Worm (Caenorhabditis elegans) whole organism, young adult: ENCODE measurements around the gene T05G5.4.

Experiments used
- C06A6.2 ChIP-seq: fragments of 200-800 bp; sonication (Bioruptor generic); conservative IDR thresholded peaks from 2 replicates; pipeline ENCODE4 v1.3.6; 2022; ENCODE audit warnings: missing genetic modification characterization, missing compliant biosample characterization
- D2030.7 ChIP-seq: fragments of 200-800 bp; sonication (Bioruptor generic); IDR thresholded peaks from 2 replicates; pipeline ENCODE4 v1.3.6; 2022; ENCODE audit warnings: missing genetic modification reagents, missing genetic modification characterization, missing compliant biosample characterization
- F10E7.11 ChIP-seq: sonication (generic microtip); optimal IDR thresholded peaks from 2 replicates; lab custom pipeline; 2017; ENCODE audit warnings: mild to moderate bottlenecking, missing genetic modification characterization, moderate library complexity, missing compliant biosample characterization
- F23B12.7 ChIP-seq: sonication (generic microtip); optimal IDR thresholded peaks from 2 replicates; lab custom pipeline; 2017; ENCODE audit warnings: missing genetic modification characterization, mild to moderate bottlenecking, missing compliant biosample characterization, antibody characterized with exemption, moderate library complexity; ENCODE audit not compliant: insufficient read depth
- F33H1.4 ChIP-seq: fragments of 200-800 bp; sonication (Bioruptor generic); IDR thresholded peaks from 2 replicates; pipeline ENCODE4 v1.3.6; 2022; ENCODE audit warnings: missing genetic modification reagents, missing genetic modification characterization, missing compliant biosample characterization
- F49E8.2 ChIP-seq: sonication (generic microtip); optimal IDR thresholded peaks from 3 replicates; lab custom pipeline; 2017; ENCODE audit warnings: missing genetic modification characterization, mild to moderate bottlenecking, missing compliant biosample characterization, antibody characterized with exemption, moderate library complexity; ENCODE audit not compliant: insufficient read depth
- Y53F4B.3 ChIP-seq: fragments of 200-800 bp; sonication (Bioruptor generic); IDR thresholded peaks from 2 replicates; pipeline ENCODE4 v1.3.6; 2022; ENCODE audit warnings: missing genetic modification reagents, missing genetic modification characterization, missing compliant biosample characterization
- Y67H2A.10 ChIP-seq: fragments of 200-800 bp; sonication (Bioruptor generic); conservative IDR thresholded peaks from 2 replicates; pipeline ENCODE4 v1.3.6; 2022; ENCODE audit warnings: missing genetic modification reagents, missing genetic modification characterization, missing compliant biosample characterization
- Y95B8A.8 ChIP-seq: fragments of 200-800 bp; sonication (Bioruptor generic); IDR thresholded peaks from 2 replicates; pipeline ENCODE4 v1.3.6; 2022; ENCODE audit warnings: missing genetic modification reagents, missing genetic modification characterization, missing compliant biosample characterization
- ZK185.1 ChIP-seq: sonication (generic microtip); optimal IDR thresholded peaks from 2 replicates; lab custom pipeline; 2016; ENCODE audit warnings: mild to moderate bottlenecking, missing genetic modification characterization, missing compliant biosample characterization; ENCODE audit not compliant: poor library complexity, severe bottlenecking
- athp-1 ChIP-seq: sonication (generic microtip); optimal IDR thresholded peaks from 2 replicates; lab custom pipeline; 2017; ENCODE audit warnings: mild to moderate bottlenecking, missing genetic modification characterization, missing compliant biosample characterization
- attf-6 ChIP-seq: fragments of 200-800 bp; sonication (Bioruptor generic); IDR thresholded peaks from 2 replicates; pipeline ENCODE4 v1.3.6; 2022; ENCODE audit warnings: missing genetic modification reagents, missing genetic modification characterization, missing compliant biosample characterization
- ccch-3 ChIP-seq: fragments of 200-800 bp; sonication (Bioruptor generic); optimal IDR thresholded peaks from 2 replicates; lab custom pipeline; 2018; ENCODE audit warnings: mild to moderate bottlenecking, missing genetic modification characterization, missing compliant biosample characterization
- cebp-1 ChIP-seq, 2 experiments: fragments of 200-800 bp in 1 of 2; sonication (Bioruptor generic) in 1 of 2; sonication (generic microtip) in 1 of 2; IDR thresholded peaks in 1 of 2; optimal IDR thresholded peaks in 1 of 2; 2 replicates each; pipeline versions ENCODE4 v1.3.6 to Lab custom; 2017 to 2022; ENCODE audit warnings: missing compliant biosample characterization in 2 of 2, missing genetic modification characterization in 2 of 2, mild to moderate bottlenecking in 1 of 2, missing genetic modification reagents in 1 of 2, moderate library complexity in 1 of 2
- ceh-91 ChIP-seq: fragments of 200-800 bp; sonication (Bioruptor generic); IDR thresholded peaks from 2 replicates; pipeline ENCODE4 v1.3.6; 2022; ENCODE audit warnings: missing genetic modification reagents, missing genetic modification characterization, missing compliant biosample characterization
- dpl-1 ChIP-seq: fragments of 150-350 bp; optimal IDR thresholded peaks from 2 replicates; lab custom pipeline; 2014; ENCODE audit warnings: missing biosample characterization, missing genetic modification reagents, missing genetic modification characterization
- efl-1 ChIP-seq: fragments of 150-350 bp; optimal IDR thresholded peaks from 2 replicates; lab custom pipeline; 2014; ENCODE audit warnings: missing biosample characterization, missing genetic modification reagents, missing genetic modification characterization
- hmg-1.2 ChIP-seq: fragments of 200-800 bp; sonication (Bioruptor generic); IDR thresholded peaks from 2 replicates; pipeline ENCODE4 v1.3.6; 2022; ENCODE audit warnings: missing genetic modification reagents, missing genetic modification characterization, missing compliant biosample characterization
- hsf-1 ChIP-seq: fragments of 200-800 bp; sonication (Bioruptor generic); IDR thresholded peaks from 2 replicates; pipeline ENCODE4 v1.3.6; 2022; ENCODE audit warnings: missing genetic modification reagents, missing genetic modification characterization, missing compliant biosample characterization
- lin-35 ChIP-seq, 3 experiments: fragments of 150-350 bp in 2 of 3; sonication (generic microtip) in 1 of 3; optimal IDR thresholded peaks; 2 replicates each; lab custom pipeline; 2014 to 2018; ENCODE audit warnings: missing biosample characterization in 3 of 3, missing genetic modification characterization in 3 of 3, missing genetic modification reagents in 3 of 3
- lin-54 ChIP-seq: fragments of 200-800 bp; sonication (Bioruptor generic); optimal IDR thresholded peaks from 2 replicates; lab custom pipeline; 2018; ENCODE audit warnings: mild to moderate bottlenecking, missing genetic modification characterization, missing compliant biosample characterization
- lsl-1 ChIP-seq: fragments of 200-800 bp; sonication (Bioruptor generic); optimal IDR thresholded peaks from 2 replicates; lab custom pipeline; 2018; ENCODE audit warnings: mild to moderate bottlenecking, missing genetic modification characterization, moderate library complexity, missing compliant biosample characterization
- madf-3 ChIP-seq: fragments of 200-800 bp; sonication (Bioruptor generic); IDR thresholded peaks from 2 replicates; pipeline ENCODE4 v1.3.6; 2022; ENCODE audit warnings: missing genetic modification reagents, missing genetic modification characterization, missing compliant biosample characterization
- madf-6 ChIP-seq: fragments of 200-800 bp; sonication (Bioruptor generic); IDR thresholded peaks from 2 replicates; pipeline ENCODE4 v1.3.6; 2022; ENCODE audit warnings: missing genetic modification reagents, missing genetic modification characterization, missing compliant biosample characterization
- madf-8 ChIP-seq: fragments of 200-800 bp; sonication (Bioruptor generic); conservative IDR thresholded peaks from 2 replicates; pipeline ENCODE4 v1.3.6; 2022; ENCODE audit warnings: missing genetic modification reagents, missing genetic modification characterization, missing compliant biosample characterization
- nfya-2 ChIP-seq: fragments of 200-800 bp; sonication (Bioruptor generic); IDR thresholded peaks from 2 replicates; pipeline ENCODE4 v1.3.6; 2022; ENCODE audit warnings: missing genetic modification reagents, missing genetic modification characterization, missing compliant biosample characterization
- rcor-1 ChIP-seq: fragments of 200-800 bp; sonication (Bioruptor generic); IDR thresholded peaks from 2 replicates; pipeline ENCODE4 v1.3.6; 2022; ENCODE audit warnings: missing genetic modification reagents, missing genetic modification characterization, missing compliant biosample characterization
- rec-8 ChIP-seq, 2 experiments: sonication (generic microtip); optimal IDR thresholded peaks; 2 replicates each; lab custom pipeline; 2016; ENCODE audit warnings: mild to moderate bottlenecking in 2 of 2, missing genetic modification characterization in 2 of 2, missing genetic modification reagents in 2 of 2, missing genotype in 2 of 2, missing biosample characterization in 1 of 2, missing compliant biosample characterization in 1 of 2, moderate library complexity in 1 of 2
- sea-2 ChIP-seq: fragments of 200-800 bp; sonication (Bioruptor generic); IDR thresholded peaks from 2 replicates; pipeline ENCODE4 v1.3.6; 2022; ENCODE audit warnings: missing genetic modification characterization, missing compliant biosample characterization
- snpc-1.3 ChIP-seq: sonication (generic microtip); optimal IDR thresholded peaks from 2 replicates; lab custom pipeline; 2017; ENCODE audit warnings: missing genetic modification characterization, mild to moderate bottlenecking, missing compliant biosample characterization, antibody characterized with exemption, moderate library complexity, missing genotype, missing genetic modification reagents; ENCODE audit not compliant: insufficient read depth
- snpc-3.4 ChIP-seq: sonication (generic microtip); optimal IDR thresholded peaks from 2 replicates; lab custom pipeline; 2017; ENCODE audit warnings: missing genetic modification characterization, mild to moderate bottlenecking, missing compliant biosample characterization, antibody characterized with exemption, moderate library complexity, missing genotype, missing genetic modification reagents
- snpc-4 ChIP-seq, 5 experiments: fragments of 150-350 bp in 1 of 5; sonication (generic microtip) in 4 of 5; optimal IDR thresholded peaks; 2 replicates each; lab custom pipeline; 2014 to 2018; ENCODE audit warnings: missing genetic modification characterization in 5 of 5, missing biosample characterization in 3 of 5, antibody characterized with exemption in 2 of 5, mild to moderate bottlenecking in 2 of 5, missing compliant biosample characterization in 2 of 5, missing genotype in 2 of 5, moderate library complexity in 2 of 5, missing genetic modification reagents in 1 of 5
- tbp1 ChIP-seq: fragments of 200-800 bp; sonication (Bioruptor generic); optimal IDR thresholded peaks from 2 replicates; lab custom pipeline; 2018; ENCODE audit warnings: mild to moderate bottlenecking, missing genetic modification characterization, missing compliant biosample characterization
- tlf-1 ChIP-seq: fragments of 200-800 bp; sonication (Bioruptor generic); optimal IDR thresholded peaks from 2 replicates; lab custom pipeline; 2018; ENCODE audit warnings: mild to moderate bottlenecking, missing genetic modification characterization, missing compliant biosample characterization
- unc-130 ChIP-seq: sonication (generic microtip); optimal IDR thresholded peaks from 2 replicates; lab custom pipeline; 2016; ENCODE audit warnings: missing genetic modification reagents, missing genetic modification characterization, missing compliant biosample characterization
- xnd-1 ChIP-seq: sonication (generic microtip); optimal IDR thresholded peaks from 2 replicates; lab custom pipeline; 2016; ENCODE audit warnings: missing genotype, missing genetic modification reagents, missing genetic modification characterization, missing compliant biosample characterization
- ztf-18 ChIP-seq: sonication (generic microtip); optimal IDR thresholded peaks from 2 replicates; lab custom pipeline; 2016; ENCODE audit warnings: missing genotype, mild to moderate bottlenecking, missing genetic modification characterization, missing compliant biosample characterization

T05G5.4 gene

ce11 chrIII:9746665-9747064 is 2.1 kb upstream of the T05G5.4 start:
- no peak for TF ChIP-seq athp-1 (tag; lab: Kevin White, UChicago)
- TF ChIP-seq snpc-3.4 (tag; lab: Kevin White, UChicago) = peak; percentile 22
- TF ChIP-seq ceh-91 (GFP tag; lab: Robert Waterston, UW) = peak; percentile 74
- TF ChIP-seq hmg-1.2 (GFP tag; lab: Robert Waterston, UW) = peak; percentile 75
- peak; percentile 65 for TF ChIP-seq lsl-1 (GFP tag; lab: Kevin White, UChicago)
- TF ChIP-seq madf-3 = peak; percentile 79; the same call in 1 of the 2 replicates
- TF ChIP-seq tbp1 (GFP tag; lab: Kevin White, UChicago) = peak; percentile 17
- TF ChIP-seq snpc-4 (GFP tag; optimal IDR thresholded peaks at IDR 0.05; lab: Kevin White, UChicago) = no peak
- peak in 2 of 4 experiments; percentile 7 to 10 for TF ChIP-seq snpc-4 (tag; optimal IDR thresholded peaks at IDR 0.05; lab: Kevin White, UChicago)
- no peak for TF ChIP-seq F10E7.11 (tag; lab: Kevin White, UChicago)
- no peak for TF ChIP-seq C06A6.2
- no peak for TF ChIP-seq sea-2 (GFP tag; lab: Robert Waterston, UW)
- TF ChIP-seq madf-8 = peak; percentile 70
- TF ChIP-seq unc-130 (GFP tag; lab: Kevin White, UChicago) = peak; percentile 46
- TF ChIP-seq ZK185.1 (tag; lab: Kevin White, UChicago) = no peak
- no peak for TF ChIP-seq attf-6 (GFP tag; lab: Robert Waterston, UW)
- peak; percentile 56 for TF ChIP-seq snpc-1.3
- TF ChIP-seq madf-6 (GFP tag; lab: Robert Waterston, UW) = peak; percentile 89
- no peak for TF ChIP-seq tlf-1 (GFP tag; lab: Kevin White, UChicago)
- TF ChIP-seq lin-54 (GFP tag; lab: Kevin White, UChicago) = peak; percentile 37
- peak; percentile 78 for TF ChIP-seq F49E8.2 (tag; lab: Kevin White, UChicago)
- TF ChIP-seq dpl-1 (GFP tag; lab: Kevin White, UChicago) = peak; percentile 59
- peak; percentile 85 for TF ChIP-seq efl-1 (GFP tag; lab: Kevin White, UChicago)
- TF ChIP-seq xnd-1 (tag; lab: Kevin White, UChicago) = peak; percentile 71
- 0 out of 2 replicates have a peak, but pooled peaks have one; percentile 24 for TF ChIP-seq hsf-1
- 0 out of 2 replicates have a peak, but pooled peaks have one; percentile 38 for TF ChIP-seq Y95B8A.8 (GFP tag; lab: Robert Waterston, UW)
- TF ChIP-seq D2030.7 (GFP tag; lab: Robert Waterston, UW) = peak; percentile 63
- peak; percentile 72 for TF ChIP-seq F33H1.4 (GFP tag; lab: Robert Waterston, UW)
- peak; percentile 58 for TF ChIP-seq F23B12.7 (tag; lab: Kevin White, UChicago)

- peak; percentile 11 for TF ChIP-seq dpl-1 (GFP tag; lab: Kevin White, UChicago)
- TF ChIP-seq rec-8 (tag; optimal IDR thresholded peaks at IDR 0.05; lab: Kevin White, UChicago) = no peak
- no peak for TF ChIP-seq ccch-3
- no peak for TF ChIP-seq nfya-2
- TF ChIP-seq Y53F4B.3 = no peak
- TF ChIP-seq cebp-1 (GFP tag; IDR thresholded peaks at IDR 0.05; lab: Robert Waterston, UW) = no peak
- TF ChIP-seq cebp-1 (tag; optimal IDR thresholded peaks at IDR 0.05; lab: Kevin White, UChicago) = peak; percentile 53
- no peak for TF ChIP-seq ztf-18
- no peak for TF ChIP-seq Y67H2A.10
- TF ChIP-seq efl-1 (GFP tag; lab: Kevin White, UChicago) = peak; percentile 24
- peak; percentile 44 for TF ChIP-seq F33H1.4 (GFP tag; lab: Robert Waterston, UW)
- peak in 1 of 3 experiments; percentile 8 for TF ChIP-seq lin-35 (GFP tag; optimal IDR thresholded peaks at IDR 0.05; lab: Kevin White, UChicago)
- TF ChIP-seq rcor-1 = 0 out of 2 replicates have a peak, but pooled peaks have one; percentile 24
- peak; percentile 2 for TF ChIP-seq lin-54 (GFP tag; lab: Kevin White, UChicago)
Measured at ce11 chrIII:9747133-9747532, 1.6 kb upstream of the T05G5.4 start, which contains the start of the genes iff-1 and cdk-1. Gene iff-1 (minus strand): TSS chrIII:9747193. Gene cdk-1 (plus strand): TSS chrIII:9747472.
